Fruit fly (Drosophila melanogaster) whole organism, embryonic: ENCODE data around the gene Mettl5.

Source experiments
- Antp ChIP-seq: fragments of 200-800 bp; sonication (Bioruptor generic); optimal IDR thresholded peaks from 3 replicates; lab custom pipeline; 2016; ENCODE audit warnings: missing biosample characterization, missing genetic modification characterization
- Awh ChIP-seq: fragments of 200-800 bp; sonication (Bioruptor generic); IDR thresholded peaks from 2 replicates; pipeline ENCODE4, ENCODE4 v1.3.6; 2022; ENCODE audit warnings: missing biosample characterization, missing genetic modification characterization
- CG10209 ChIP-seq: fragments of 200-800 bp; sonication (Bioruptor generic); optimal IDR thresholded peaks from 3 replicates; lab custom pipeline; 2017; ENCODE audit warnings: missing biosample characterization, mild to moderate bottlenecking, missing genetic modification characterization, missing genetic modification reagents
- CG10267 ChIP-seq: fragments of 200-800 bp; sonication (Bioruptor generic); optimal IDR thresholded peaks from 2 replicates; lab custom pipeline; 2018; ENCODE audit warnings: missing biosample characterization, mild to moderate bottlenecking, missing genetic modification characterization, moderate library complexity
- CG10431 ChIP-seq: fragments of 200-800 bp; sonication (Bioruptor generic); optimal IDR thresholded peaks from 3 replicates; lab custom pipeline; 2018; ENCODE audit warnings: missing biosample characterization, mild to moderate bottlenecking, missing genetic modification characterization
- CG12299 ChIP-seq: fragments of 200-800 bp; sonication (Bioruptor generic); optimal IDR thresholded peaks from 2 replicates; lab custom pipeline; 2018; ENCODE audit warnings: missing biosample characterization, mild to moderate bottlenecking, missing genetic modification characterization
- CG12744 ChIP-seq: fragments of 200-800 bp; sonication (Bioruptor generic); optimal IDR thresholded peaks from 2 replicates; lab custom pipeline; 2016; ENCODE audit warnings: missing biosample characterization, missing genetic modification characterization
- CG13624 ChIP-seq: fragments of 200-800 bp; sonication (Bioruptor generic); optimal IDR thresholded peaks from 2 replicates; lab custom pipeline; 2016; ENCODE audit warnings: missing biosample characterization, missing genetic modification characterization
- CG1647 ChIP-seq: fragments of 200-800 bp; sonication (Bioruptor generic); optimal IDR thresholded peaks from 3 replicates; lab custom pipeline; 2016; ENCODE audit warnings: missing biosample characterization, missing genetic modification characterization
- CG17912 ChIP-seq: fragments of 200-800 bp; sonication (Bioruptor generic); optimal IDR thresholded peaks from 2 replicates; lab custom pipeline; 2018; ENCODE audit warnings: missing biosample characterization, mild to moderate bottlenecking, missing genetic modification characterization
- CG18011 ChIP-seq: fragments of 200-800 bp; sonication (Bioruptor generic); optimal IDR thresholded peaks from 2 replicates; lab custom pipeline; 2017; ENCODE audit warnings: missing biosample characterization, missing genetic modification characterization, mild to moderate bottlenecking, moderate library complexity, missing genotype
- CG32767 ChIP-seq: fragments of 200-800 bp; sonication (Bioruptor generic); IDR thresholded peaks from 2 replicates; pipeline ENCODE4 v1.3.6; 2022; ENCODE audit warnings: missing biosample characterization, missing genetic modification characterization
- CG4282 ChIP-seq: fragments of 200-800 bp; sonication (Bioruptor generic); optimal IDR thresholded peaks from 2 replicates; lab custom pipeline; 2016; ENCODE audit warnings: missing biosample characterization, missing genetic modification characterization
- CG4328 ChIP-seq: fragments of 200-800 bp; sonication (Bioruptor generic); optimal IDR thresholded peaks from 3 replicates; lab custom pipeline; 2017; ENCODE audit warnings: missing biosample characterization, missing genetic modification reagents, missing genetic modification characterization
- CG4617 ChIP-seq: fragments of 200-800 bp; sonication (Bioruptor generic); optimal IDR thresholded peaks from 3 replicates; lab custom pipeline; 2016; ENCODE audit warnings: missing biosample characterization, missing genetic modification characterization, borderline replicate concordance
- CG5245 ChIP-seq: fragments of 200-800 bp; sonication (Bioruptor generic); optimal IDR thresholded peaks from 3 replicates; lab custom pipeline; 2016; ENCODE audit warnings: missing biosample characterization, missing genetic modification characterization
- CG5953 ChIP-seq: fragments of 200-800 bp; sonication (Bioruptor generic); IDR thresholded peaks from 2 replicates; pipeline ENCODE4 v1.3.6; 2022; ENCODE audit warnings: missing biosample characterization, missing genetic modification characterization
- CG6272 ChIP-seq: fragments of 200-800 bp; sonication (Bioruptor generic); IDR thresholded peaks from 2 replicates; pipeline ENCODE4 v1.3.6; 2022; ENCODE audit warnings: missing biosample characterization, missing genetic modification characterization
- CG6654 ChIP-seq: fragments of 200-800 bp; sonication (Bioruptor generic); optimal IDR thresholded peaks from 2 replicates; lab custom pipeline; 2017; ENCODE audit warnings: missing biosample characterization, mild to moderate bottlenecking, missing genetic modification characterization
- CG6689 ChIP-seq: fragments of 200-800 bp; sonication (Bioruptor generic); IDR thresholded peaks from 2 replicates; pipeline ENCODE4 v1.3.6; 2022; ENCODE audit warnings: missing biosample characterization, missing genetic modification characterization
- CG7357 ChIP-seq: fragments of 200-800 bp; sonication (Bioruptor generic); IDR thresholded peaks from 3 replicates; pipeline ENCODE4 v1.3.6; 2022; ENCODE audit warnings: missing biosample characterization, missing genetic modification characterization
- CG7786 ChIP-seq: fragments of 200-800 bp; sonication (Bioruptor generic); optimal IDR thresholded peaks from 2 replicates; lab custom pipeline; 2016; ENCODE audit warnings: missing biosample characterization, missing genetic modification characterization
- CG9797 ChIP-seq: fragments of 200-800 bp; sonication (Bioruptor generic); optimal IDR thresholded peaks from 3 replicates; lab custom pipeline; 2018; ENCODE audit warnings: missing biosample characterization, mild to moderate bottlenecking, missing genetic modification characterization
- Dip3 ChIP-seq: fragments of 200-800 bp; sonication (Bioruptor generic); optimal IDR thresholded peaks from 3 replicates; lab custom pipeline; 2016; ENCODE audit warnings: missing biosample characterization, missing genetic modification characterization
- Doc3 ChIP-seq: fragments of 200-800 bp; sonication (Bioruptor generic); IDR thresholded peaks from 3 replicates; pipeline ENCODE4 v1.3.6; 2022; ENCODE audit warnings: missing biosample characterization, missing genetic modification characterization; ENCODE audit not compliant: partially characterized antibody
- Gug ChIP-seq: fragments of 200-800 bp; sonication (Bioruptor generic); IDR thresholded peaks from 4 replicates; pipeline ENCODE4 v1.3.6; 2022; ENCODE audit warnings: missing biosample characterization, missing genetic modification characterization
- Nf-YB ChIP-seq: fragments of 200-800 bp; sonication (Bioruptor generic); optimal IDR thresholded peaks from 3 replicates; lab custom pipeline; 2019; ENCODE audit warnings: missing biosample characterization, mild to moderate bottlenecking, missing genetic modification characterization, moderate library complexity
- Oli ChIP-seq: fragments of 200-800 bp; sonication (Bioruptor generic); optimal IDR thresholded peaks from 2 replicates; lab custom pipeline; 2018; ENCODE audit warnings: missing biosample characterization, mild to moderate bottlenecking, missing genetic modification characterization, moderate library complexity
- Stat92E ChIP-seq, 3 experiments: fragments of >200 bp in 2 of 3; fragments of 200-800 bp in 1 of 3; sonication (Bioruptor generic) in 1 of 3; optimal IDR thresholded peaks; 2 replicates each; lab custom pipeline; 2017 to 2019; ENCODE audit warnings: missing biosample characterization in 3 of 3, missing genetic modification characterization in 3 of 3, mild to moderate bottlenecking in 1 of 3, moderate library complexity in 1 of 3
- bcd ChIP-seq: fragments of 200-800 bp; sonication (Bioruptor generic); optimal IDR thresholded peaks from 2 replicates; lab custom pipeline; 2017; ENCODE audit warnings: missing biosample characterization, mild to moderate bottlenecking, missing genetic modification characterization
- bsh ChIP-seq, 2 experiments: fragments of 200-800 bp; sonication (Bioruptor generic); optimal IDR thresholded peaks; 2 replicates each; lab custom pipeline; 2017 to 2018; ENCODE audit warnings: mild to moderate bottlenecking in 2 of 2, missing biosample characterization in 2 of 2, missing genetic modification characterization in 2 of 2, moderate library complexity in 1 of 2
- cato ChIP-seq: fragments of 200-800 bp; sonication (Bioruptor generic); optimal IDR thresholded peaks from 2 replicates; lab custom pipeline; 2016; ENCODE audit warnings: missing biosample characterization, missing genetic modification characterization, borderline replicate concordance
- crc ChIP-seq: fragments of 200-800 bp; sonication (Bioruptor generic); optimal IDR thresholded peaks from 2 replicates; lab custom pipeline; 2016; ENCODE audit warnings: missing biosample characterization, missing genetic modification characterization
- dan ChIP-seq: fragments of 200-800 bp; sonication (Bioruptor generic); IDR thresholded peaks from 2 replicates; pipeline ENCODE4 v1.3.6; 2022; ENCODE audit warnings: missing biosample characterization, missing genetic modification characterization
- dpn ChIP-seq, 2 experiments: fragments of 200-800 bp; sonication (Bioruptor generic); optimal IDR thresholded peaks; 3 replicates each; lab custom pipeline; 2016; ENCODE audit warnings: missing biosample characterization in 2 of 2, missing genetic modification characterization in 2 of 2
- emc ChIP-seq: fragments of 200-800 bp; sonication (Bioruptor generic); optimal IDR thresholded peaks from 2 replicates; lab custom pipeline; 2016; ENCODE audit warnings: missing biosample characterization, missing genetic modification characterization
- ewg ChIP-seq: fragments of 200-800 bp; sonication (Bioruptor generic); optimal IDR thresholded peaks from 3 replicates; lab custom pipeline; 2017; ENCODE audit warnings: mild to moderate bottlenecking, missing biosample characterization, missing genetic modification reagents, missing genetic modification characterization
- gfzf ChIP-seq: fragments of 200-800 bp; sonication (Bioruptor generic); optimal IDR thresholded peaks from 2 replicates; lab custom pipeline; 2016; ENCODE audit warnings: missing biosample characterization, mild to moderate bottlenecking, missing genetic modification characterization, moderate library complexity
- kah ChIP-seq: fragments of 200-800 bp; sonication (Bioruptor generic); optimal IDR thresholded peaks from 2 replicates; lab custom pipeline; 2018; ENCODE audit warnings: missing biosample characterization, mild to moderate bottlenecking, missing genetic modification characterization
- mirr ChIP-seq: fragments of 200-800 bp; sonication (Bioruptor generic); optimal IDR thresholded peaks from 3 replicates; lab custom pipeline; 2018; ENCODE audit warnings: missing biosample characterization, mild to moderate bottlenecking, missing genetic modification characterization
- org-1 ChIP-seq: fragments of 200-800 bp; sonication (Bioruptor generic); optimal IDR thresholded peaks from 2 replicates; lab custom pipeline; 2017; ENCODE audit warnings: missing biosample characterization, missing genetic modification characterization
- peb ChIP-seq: fragments of 200-800 bp; sonication (Bioruptor generic); IDR thresholded peaks from 2 replicates; pipeline ENCODE4 v1.3.6; 2022; ENCODE audit warnings: missing biosample characterization, missing genetic modification characterization
- pho ChIP-seq: fragments of 200-800 bp; sonication (Bioruptor generic); optimal IDR thresholded peaks from 2 replicates; lab custom pipeline; 2016; ENCODE audit warnings: missing biosample characterization, missing genetic modification characterization
- row ChIP-seq: fragments of 200-800 bp; sonication (Bioruptor generic); IDR thresholded peaks from 3 replicates; pipeline ENCODE4 v1.3.6; 2022; ENCODE audit warnings: missing biosample characterization, missing genetic modification characterization
- sd ChIP-seq: fragments of 200-800 bp; sonication (Bioruptor generic); optimal IDR thresholded peaks from 3 replicates; lab custom pipeline; 2018; ENCODE audit warnings: missing biosample characterization, mild to moderate bottlenecking, missing genetic modification characterization, moderate library complexity
- tap ChIP-seq: fragments of 200-800 bp; optimal IDR thresholded peaks from 3 replicates; lab custom pipeline; 2019; ENCODE audit warnings: missing biosample characterization, mild to moderate bottlenecking, missing genetic modification characterization, moderate library complexity
- toy ChIP-seq: fragments of 200-800 bp; sonication (Bioruptor generic); IDR thresholded peaks from 2 replicates; pipeline ENCODE4 v1.3.6; 2022; ENCODE audit warnings: missing biosample characterization, missing genetic modification characterization
- vnd ChIP-seq: fragments of 200-800 bp; sonication (Bioruptor generic); IDR thresholded peaks from 3 replicates; pipeline ENCODE4 v1.3.6; 2022; ENCODE audit warnings: missing biosample characterization, missing genetic modification characterization; ENCODE audit not compliant: partially characterized antibody
- zf30C ChIP-seq: fragments of 200-800 bp; sonication (Bioruptor generic); optimal IDR thresholded peaks from 3 replicates; lab custom pipeline; 2018; ENCODE audit warnings: missing biosample characterization, mild to moderate bottlenecking, missing genetic modification characterization

The Mettl5 gene

DNA sequence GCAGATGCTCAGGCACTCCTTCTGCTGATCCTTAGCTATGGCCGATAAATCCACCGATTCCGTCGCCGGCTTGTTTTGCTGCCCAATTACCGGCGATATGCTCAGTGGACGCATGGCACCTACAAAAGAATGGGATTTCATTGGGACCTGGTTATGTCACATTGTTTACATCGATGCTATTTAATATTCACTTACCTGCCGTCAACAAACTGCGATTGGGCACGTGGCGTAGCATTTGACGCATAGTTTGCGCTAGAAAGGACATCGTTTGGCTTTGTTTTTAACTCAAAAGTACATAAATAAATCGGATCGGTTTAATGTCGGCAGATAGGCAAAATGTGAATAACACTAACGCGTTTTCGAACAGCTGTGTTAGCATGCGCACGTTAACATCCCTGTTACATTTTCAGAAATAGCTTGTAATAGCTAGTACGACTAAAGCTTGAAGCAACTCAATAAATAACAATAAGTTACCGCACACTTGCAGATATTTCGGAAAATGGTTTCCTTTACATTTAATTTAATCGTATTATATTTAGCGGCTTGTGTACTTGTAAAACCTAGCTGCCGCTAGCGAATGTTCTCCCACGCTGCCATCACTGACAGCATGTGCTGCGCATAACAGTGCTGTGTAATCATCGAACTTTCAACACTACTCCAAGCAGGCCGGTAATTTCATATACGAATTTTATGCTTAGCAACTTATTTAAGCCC lies 8.7 kb upstream of the Mettl5 start, which contains the start of the genes mRpL21 and rept (continued):
- no peak for TF ChIP-seq CG32767 (GFP tag; lab: Robert Waterston, UW)
- no peak for TF ChIP-seq CG6654 (GFP tag; lab: Kevin White, UChicago)
- TF ChIP-seq Awh (GFP tag; lab: Robert Waterston, UW), result no peak
- TF ChIP-seq toy (GFP tag; lab: Robert Waterston, UW), result no peak
- peak; percentile 45 for TF ChIP-seq bcd (GFP tag; lab: Kevin White, UChicago)
- no peak for TF ChIP-seq peb (GFP tag; lab: Robert Waterston, UW)
- no peak for TF ChIP-seq kah (GFP tag; lab: Kevin White, UChicago)
- peak; percentile 10 for TF ChIP-seq Oli (tag; lab: Kevin White, UChicago)
- peak; percentile 30 for TF ChIP-seq sd
- TF ChIP-seq CG7357 (GFP tag; lab: Robert Waterston, UW), result no peak
- TF ChIP-seq tap (tag; lab: Kevin White, UChicago), result peak; percentile 3
- TF ChIP-seq CG1647 (GFP tag; lab: Kevin White, UChicago), result peak; percentile 13
- TF ChIP-seq Nf-YB, result peak; percentile 5
- no peak for TF ChIP-seq crc
- TF ChIP-seq pho, result peak; percentile 63
- TF ChIP-seq cato, result no peak
- TF ChIP-seq emc (GFP tag; lab: Kevin White, UChicago), result no peak
- peak; percentile 37 for TF ChIP-seq CG18011 (GFP tag; lab: Kevin White, UChicago)
- peak; percentile 50 for TF ChIP-seq CG7786 (GFP tag; lab: Kevin White, UChicago)
- no peak for TF ChIP-seq mirr
- peak; percentile 95 for TF ChIP-seq CG10267
- TF ChIP-seq Antp (GFP tag; lab: Kevin White, UChicago), result peak; percentile 16
- TF ChIP-seq CG4328 (GFP tag; lab: Kevin White, UChicago), result peak; percentile 9
- TF ChIP-seq CG9797 (GFP tag; lab: Kevin White, UChicago), result peak; percentile 67
- TF ChIP-seq zf30C (GFP tag; lab: Kevin White, UChicago), result no peak
- peak; percentile 40 for TF ChIP-seq CG10209 (GFP tag; lab: Kevin White, UChicago)
- TF ChIP-seq bsh (GFP tag; optimal IDR thresholded peaks at IDR 0.05; lab: Kevin White, UChicago), result peak in 1 of 2 experiments; percentile 40
- TF ChIP-seq org-1, result peak; percentile 29
- 0 out of 2 replicates have a peak, but pooled peaks have one; percentile 16 for TF ChIP-seq CG6689 (GFP tag; lab: Robert Waterston, UW)
- TF ChIP-seq dan (GFP tag; lab: Robert Waterston, UW), result no peak
- peak; percentile 63 to 70 for TF ChIP-seq dpn (GFP tag; optimal IDR thresholded peaks at IDR 0.05; lab: Kevin White, UChicago)
- peak; percentile 53; the same call in 1 of the 2 replicates for TF ChIP-seq CG6272 (GFP tag; lab: Robert Waterston, UW)
- peak; percentile 45; the same call in 1 of the 4 replicates for TF ChIP-seq Gug (GFP tag; lab: Robert Waterston, UW)
- peak; percentile 86 for TF ChIP-seq row
- TF ChIP-seq CG4617 (GFP tag; lab: Kevin White, UChicago), result peak; percentile 54
- peak; percentile 49 for TF ChIP-seq Dip3 (GFP tag; lab: Kevin White, UChicago)
- TF ChIP-seq ewg (GFP tag; lab: Kevin White, UChicago), result peak; percentile 79
- no peak for TF ChIP-seq CG17912 (GFP tag; lab: Kevin White, UChicago)
- TF ChIP-seq vnd (GFP tag; lab: Robert Waterston, UW), result no peak
- peak; percentile 69 for TF ChIP-seq gfzf (GFP tag; lab: Kevin White, UChicago)
- TF ChIP-seq CG4282 (GFP tag; lab: Kevin White, UChicago), result peak; percentile 38
- TF ChIP-seq CG5245 (GFP tag; lab: Kevin White, UChicago), result peak; percentile 37
- TF ChIP-seq Stat92E (GFP tag; optimal IDR thresholded peaks at IDR 0.05; lab: Kevin White, UChicago), result peak in 1 of 3 experiments; percentile 17
- TF ChIP-seq CG13624 (GFP tag; lab: Kevin White, UChicago), result peak; percentile 78
- TF ChIP-seq Doc3 (GFP tag; lab: Robert Waterston, UW), result no peak
- peak; percentile 65 for TF ChIP-seq CG12744
- no peak for TF ChIP-seq CG10431 (GFP tag; lab: Kevin White, UChicago)
- TF ChIP-seq CG12299 (tag; lab: Kevin White, UChicago), result peak; percentile 33
- TF ChIP-seq CG5953 (GFP tag; lab: Robert Waterston, UW), result no peak
